Worm (Caenorhabditis elegans) whole organism, late embryonic: Measurements from ENCODE around the gene osm-5.

Experiments used
- K02D7.2 ChIP-seq: sonication (generic microtip); optimal IDR thresholded peaks from 2 replicates; lab custom pipeline; 2017; ENCODE audit warnings: mild to moderate bottlenecking, missing genetic modification characterization, missing compliant biosample characterization
- ama-1 ChIP-seq: fragments of 150-350 bp; optimal IDR thresholded peaks from 2 replicates; lab custom pipeline; 2014
- ceh-18 ChIP-seq: sonication (generic microtip); optimal IDR thresholded peaks from 2 replicates; lab custom pipeline; 2016; ENCODE audit warnings: missing genetic modification characterization, missing compliant biosample characterization
- ceh-9 ChIP-seq: sonication (generic microtip); optimal IDR thresholded peaks from 2 replicates; lab custom pipeline; 2016; ENCODE audit warnings: mild to moderate bottlenecking, missing genetic modification characterization, inconsistent platforms, missing compliant biosample characterization
- che-1 ChIP-seq: sonication (generic microtip); optimal IDR thresholded peaks from 2 replicates; lab custom pipeline; 2016; ENCODE audit warnings: mild to moderate bottlenecking, missing genetic modification characterization, missing compliant biosample characterization
- elt-2 ChIP-seq: sonication (generic microtip); optimal IDR thresholded peaks from 2 replicates; lab custom pipeline; 2016; ENCODE audit warnings: missing genetic modification reagents, missing genetic modification characterization, missing compliant biosample characterization
- eyg-1 ChIP-seq: sonication (generic microtip); optimal IDR thresholded peaks from 2 replicates; lab custom pipeline; 2016; ENCODE audit warnings: missing genotype, missing genetic modification characterization, missing compliant biosample characterization
- hlh-6 ChIP-seq: sonication (generic microtip); optimal IDR thresholded peaks from 2 replicates; lab custom pipeline; 2016; ENCODE audit warnings: missing genotype, missing genetic modification characterization, missing compliant biosample characterization
- lim-6 ChIP-seq: sonication (generic microtip); optimal IDR thresholded peaks from 2 replicates; lab custom pipeline; 2016; ENCODE audit warnings: missing genetic modification characterization, missing compliant biosample characterization
- nhr-232 ChIP-seq: sonication (generic microtip); optimal IDR thresholded peaks from 2 replicates; lab custom pipeline; 2016; ENCODE audit warnings: missing genetic modification characterization, missing compliant biosample characterization
- pat-9 ChIP-seq: fragments of 200-800 bp; sonication (Bioruptor generic); optimal IDR thresholded peaks from 2 replicates; lab custom pipeline; 2018; ENCODE audit warnings: mild to moderate bottlenecking, missing genetic modification characterization, moderate library complexity, missing compliant biosample characterization
- pqm-1 ChIP-seq: sonication (generic microtip); optimal IDR thresholded peaks from 2 replicates; lab custom pipeline; 2016; ENCODE audit warnings: missing genetic modification characterization, missing compliant biosample characterization
- rnt-1 ChIP-seq: sonication (generic microtip); optimal IDR thresholded peaks from 2 replicates; lab custom pipeline; 2016; ENCODE audit warnings: missing genetic modification characterization, missing compliant biosample characterization
- tbx-2 ChIP-seq: sonication (generic microtip); optimal IDR thresholded peaks from 2 replicates; lab custom pipeline; 2016; ENCODE audit warnings: missing genetic modification characterization, missing compliant biosample characterization

DNA sequence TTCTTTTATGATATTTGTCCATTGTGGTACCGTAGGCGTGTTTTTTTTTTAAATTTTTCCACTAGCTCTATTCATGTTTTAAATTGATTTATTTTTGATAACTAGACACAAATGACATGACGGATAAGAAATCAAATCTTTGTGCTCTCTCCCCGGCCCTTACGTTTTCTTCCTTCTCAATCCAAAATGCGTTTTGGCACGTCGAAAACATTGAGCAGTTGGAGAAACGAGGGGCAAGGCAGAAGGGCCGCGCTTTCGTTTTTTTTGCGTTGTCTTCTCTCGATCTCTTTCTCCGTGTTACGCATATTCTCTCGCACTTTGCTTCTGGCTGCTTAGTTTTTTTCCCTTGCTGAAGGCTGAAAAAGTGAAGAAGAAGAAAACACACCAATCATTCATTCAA, 45.0 kb upstream of the osm-5 start:
- no peak for TF ChIP-seq pqm-1 (tag; lab: Kevin White, UChicago)
- no peak for TF ChIP-seq elt-2
- TF ChIP-seq rnt-1 (tag; lab: Kevin White, UChicago): no peak
- no peak for TF ChIP-seq K02D7.2 (tag; lab: Kevin White, UChicago)
- TF ChIP-seq tbx-2 (tag; lab: Kevin White, UChicago): no peak
- TF ChIP-seq pat-9: no peak
- no peak for TF ChIP-seq lim-6 (tag; lab: Kevin White, UChicago)
- no peak for TF ChIP-seq nhr-232 (tag; lab: Kevin White, UChicago)
- TF ChIP-seq ama-1 (lab: Kevin White, UChicago): no peak
- no peak for TF ChIP-seq ceh-9 (tag; lab: Kevin White, UChicago)
- TF ChIP-seq eyg-1 (tag; lab: Kevin White, UChicago): no peak
- TF ChIP-seq ceh-18 (tag; lab: Kevin White, UChicago): peak; percentile 36
- no peak for TF ChIP-seq hlh-6 (tag; lab: Kevin White, UChicago)
- no peak for TF ChIP-seq che-1 (tag; lab: Kevin White, UChicago)
